Worm (Caenorhabditis elegans): ENCODE measurements around the gene C05B5.1.

DNA sequence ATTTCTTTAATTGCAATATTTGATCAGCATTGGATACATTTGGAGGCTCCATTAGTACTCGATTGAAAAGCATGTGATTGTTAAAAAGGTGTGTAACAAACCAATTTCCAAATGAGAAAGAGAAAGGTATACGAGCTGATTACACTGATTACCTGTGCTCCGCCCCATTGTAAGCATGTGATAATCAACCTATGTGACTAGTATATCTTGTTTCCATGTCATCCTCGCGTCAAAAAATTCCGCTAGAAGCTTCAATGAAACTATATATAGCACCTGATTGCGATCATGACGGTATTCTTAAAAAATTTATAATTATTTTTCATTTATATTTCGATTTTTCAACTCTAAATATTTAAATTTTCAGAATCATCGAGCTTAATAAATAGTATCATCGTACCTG, 42.3 kb upstream of the C05B5.1 start, which contains the start of gene M04D8.4:
- TF ChIP-seq W03F9.2 (tag; optimal IDR thresholded peaks at IDR 0.05) (no peak), him-1 (tag; optimal IDR thresholded peaks at IDR 0.05) (no peak)
